Worm (Caenorhabditis elegans) whole organism, L1 larva: ENCODE results near the gene nex-2.

Source experiments
- dsc-1 ChIP-seq: sonication (generic microtip); optimal IDR thresholded peaks from 2 replicates; lab custom pipeline; 2016; ENCODE audit warnings: mild to moderate bottlenecking, missing genetic modification characterization, missing compliant biosample characterization
- efl-1 ChIP-seq, 4 experiments: fragments of 150-350 bp; optimal IDR thresholded peaks in 3 of 4; peaks in 1 of 4; 1 replicate in 1 of 4; 2 replicates in 3 of 4; lab custom pipeline; 2014; ENCODE audit warnings: missing biosample characterization in 2 of 4, missing genetic modification characterization in 2 of 4, missing genetic modification reagents in 2 of 4
- fos-1 ChIP-seq: fragments of 150-350 bp; optimal IDR thresholded peaks from 2 replicates; lab custom pipeline; 2014; ENCODE audit warnings: missing biosample characterization, missing genetic modification characterization
- lin-35 ChIP-seq, 2 experiments: fragments of 150-350 bp; optimal IDR thresholded peaks; 2 replicates each; lab custom pipeline; 2014; ENCODE audit warnings: missing biosample characterization in 2 of 2, missing genetic modification characterization in 2 of 2, missing genetic modification reagents in 2 of 2
- lir-3 ChIP-seq: sonication (generic microtip); optimal IDR thresholded peaks from 2 replicates; lab custom pipeline; 2016; ENCODE audit warnings: mild to moderate bottlenecking, missing genetic modification characterization, moderate library complexity, missing compliant biosample characterization; ENCODE audit not compliant: poor library complexity
- mdl-1 ChIP-seq, 2 experiments: fragments of 150-350 bp; optimal IDR thresholded peaks; 2 replicates each; lab custom pipeline; 2014 to 2017; ENCODE audit warnings: missing biosample characterization in 2 of 2, missing genetic modification characterization in 2 of 2, inconsistent platforms in 1 of 2
- mef-2 ChIP-seq: fragments of 150-350 bp; optimal IDR thresholded peaks from 2 replicates; lab custom pipeline; 2014; ENCODE audit warnings: missing biosample characterization, missing genetic modification characterization
- nhr-20 ChIP-seq: sonication (generic microtip); optimal IDR thresholded peaks from 2 replicates; lab custom pipeline; 2016; ENCODE audit warnings: mild to moderate bottlenecking, missing genetic modification characterization, missing compliant biosample characterization
- skn-1 ChIP-seq: fragments of 150-350 bp; optimal IDR thresholded peaks from 2 replicates; lab custom pipeline; 2014; ENCODE audit warnings: missing biosample characterization, missing genetic modification characterization
- unc-62 ChIP-seq: fragments of 150-350 bp; optimal IDR thresholded peaks from 2 replicates; lab custom pipeline; 2014; ENCODE audit warnings: missing biosample characterization, missing genetic modification reagents, missing genetic modification characterization

DNA sequence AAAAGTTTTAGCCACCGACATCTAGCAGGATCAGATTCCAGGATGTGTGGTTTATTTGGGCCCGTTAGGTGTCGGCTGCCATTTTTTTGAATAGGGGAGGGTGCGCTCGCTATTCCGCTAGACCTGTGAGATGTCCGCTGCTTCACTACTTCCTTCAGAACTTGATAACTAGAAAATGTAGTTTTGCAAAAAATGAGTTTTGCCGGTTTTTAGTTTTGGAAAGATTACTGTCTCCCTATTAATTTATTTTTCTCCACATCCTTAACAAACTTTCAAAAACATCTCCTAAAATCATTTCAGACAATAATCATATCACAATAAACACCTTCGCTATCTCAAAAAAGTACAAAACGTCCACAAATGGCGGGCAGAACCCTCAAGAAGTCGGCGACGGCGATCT lies 35.4 kb downstream of the nex-2 start, which contains the start of gene vglu-2:
- no peak for TF ChIP-seq skn-1 (tag; lab: Kevin White, UChicago)
- no peak for TF ChIP-seq unc-62 (GFP tag; lab: Kevin White, UChicago)
- TF ChIP-seq mef-2 (tag; lab: Kevin White, UChicago) = no peak
- no peak for TF ChIP-seq lin-35 (GFP tag; optimal IDR thresholded peaks at IDR 0.05; lab: Kevin White, UChicago)
- TF ChIP-seq fos-1 = no peak
- TF ChIP-seq mdl-1 (tag; optimal IDR thresholded peaks at IDR 0.05; lab: Kevin White, UChicago) = no peak
- no peak for TF ChIP-seq lir-3
- no peak for TF ChIP-seq efl-1 (optimal IDR thresholded peaks at IDR 0.05; lab: Kevin White, UChicago)
- TF ChIP-seq efl-1 (GFP tag; optimal IDR thresholded peaks at IDR 0.05 in 1 of 2; lab: Kevin White, UChicago) = no peak
- no peak for TF ChIP-seq dsc-1
- no peak for TF ChIP-seq nhr-20
